Worm (Caenorhabditis elegans): Measurements from ENCODE around the gene Y73B6BL.27.

The Y73B6BL.27 gene

ce11 chrIV:6471216-6471615 lies 1.8 kb downstream of the Y73B6BL.27 start, which contains the start of gene tmed-13:
Gene tmed-13, minus strand, starts transcription at chrIV:6471384.
- TF ChIP-seq ces-1 (GFP tag; optimal IDR thresholded peaks at IDR 0.05) (peak; percentile 55), sem-2 (GFP tag; optimal IDR thresholded peaks at IDR 0.05) (no peak), unc-39 (tag; optimal IDR thresholded peaks at IDR 0.05) (no peak), cnd-1 (tag; optimal IDR thresholded peaks at IDR 0.05) (peak; percentile 91)

DNA sequence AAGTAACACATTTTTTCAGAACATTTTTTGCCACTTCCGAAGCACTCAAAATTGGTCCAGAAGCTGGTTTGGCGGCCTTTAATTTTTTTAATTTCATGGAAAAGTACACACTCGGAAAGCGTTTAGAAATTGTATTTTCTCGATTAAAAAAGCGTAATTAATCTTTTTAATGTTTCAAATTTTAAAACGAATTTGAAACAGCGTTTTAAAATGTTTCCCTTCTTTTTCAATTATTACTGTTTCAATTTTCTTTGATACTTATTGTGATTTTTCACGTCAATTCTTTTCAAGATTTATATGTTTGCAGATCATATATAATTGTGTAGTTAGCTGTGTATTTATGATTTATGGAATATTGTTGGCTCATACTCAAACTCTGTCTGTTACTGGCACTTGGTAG lies 9.0 kb downstream of the Y73B6BL.27 start, which contains the start of gene acr-25:
TSS of gene acr-25 (plus strand) at position 301 of the 400 bp plus-strand sequence.
- TF ChIP-seq cnd-1 (tag; optimal IDR thresholded peaks at IDR 0.05) (no peak), unc-62 (GFP tag; optimal IDR thresholded peaks at IDR 0.05) (no peak), unc-120 (tag; optimal IDR thresholded peaks at IDR 0.05; ENCODE audit: poor library complexity, severe bottlenecking) (no peak), ham-2 (GFP tag; optimal IDR thresholded peaks at IDR 0.05) (no peak), bed-3 (GFP tag; optimal IDR thresholded peaks at IDR 0.05) (no peak), sem-2 (GFP tag; optimal IDR thresholded peaks at IDR 0.05) (no peak), nhr-76 (tag; optimal IDR thresholded peaks at IDR 0.05) (no peak), tbx-8 (GFP tag; optimal IDR thresholded peaks at IDR 0.05) (no peak), nhr-12 (tag; optimal IDR thresholded peaks at IDR 0.05) (no peak)

ce11 chrIV:6460596-6460995 lies 12.4 kb downstream of the Y73B6BL.27 start:
- TF ChIP-seq unc-120 (tag; optimal IDR thresholded peaks at IDR 0.05; ENCODE audit: poor library complexity, severe bottlenecking), result no peak
- TF ChIP-seq nhr-76 (tag; optimal IDR thresholded peaks at IDR 0.05), result no peak
- TF ChIP-seq elt-1 (tag; optimal IDR thresholded peaks at IDR 0.05; ENCODE audit: borderline replicate concordance, insufficient read depth), result no peak
- no peak for TF ChIP-seq ztf-11 (tag; optimal IDR thresholded peaks at IDR 0.05)
- TF ChIP-seq mep-1 (tag; optimal IDR thresholded peaks at IDR 0.05), result no peak
- no peak for TF ChIP-seq flh-1 (GFP tag; optimal IDR thresholded peaks at IDR 0.05)
- TF ChIP-seq ceh-39 (tag; optimal IDR thresholded peaks at IDR 0.05), result no peak
- TF ChIP-seq ceh-83 (GFP tag; optimal IDR thresholded peaks at IDR 0.05), result no peak
- TF ChIP-seq M03D4.4 (tag; optimal IDR thresholded peaks at IDR 0.05), result no peak
- no peak for TF ChIP-seq nhr-28 (tag; optimal IDR thresholded peaks at IDR 0.05)
- TF ChIP-seq unc-62 (GFP tag; optimal IDR thresholded peaks at IDR 0.05), result no peak
- TF ChIP-seq zip-8 (tag; optimal IDR thresholded peaks at IDR 0.05), result no peak
- no peak for TF ChIP-seq lsy-2 (tag; optimal IDR thresholded peaks at IDR 0.05)
- TF ChIP-seq pha-4 (tag; optimal IDR thresholded peaks at IDR 0.05), result no peak

DNA sequence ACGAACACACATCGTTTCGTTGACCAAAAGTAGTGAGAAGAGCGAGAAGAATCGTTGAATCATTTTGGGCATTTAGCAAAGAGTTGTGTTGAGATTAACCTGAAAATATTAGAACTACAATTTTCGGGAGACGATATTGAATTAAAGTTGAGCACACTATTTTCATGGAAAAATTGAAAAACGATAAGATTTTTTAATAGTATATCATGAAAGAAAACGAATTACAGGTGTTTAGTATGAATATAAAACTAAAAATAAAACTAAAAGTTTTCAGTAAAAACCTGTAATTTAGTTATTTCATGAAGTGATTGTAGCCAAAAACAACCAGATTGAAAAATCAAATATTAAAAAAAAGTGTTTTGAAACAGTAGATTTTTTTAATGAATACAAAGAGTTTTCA lies 15.6 kb downstream of the Y73B6BL.27 start, which contains the start of gene lgc-10:
TSS of gene lgc-10 (minus strand) at position 101 of the 400 bp plus-strand sequence.
- no peak for TF ChIP-seq zip-8 (tag; optimal IDR thresholded peaks at IDR 0.05)
- TF ChIP-seq snpc-4 (tag; optimal IDR thresholded peaks at IDR 0.05), result no peak
- TF ChIP-seq ceh-39 (tag; optimal IDR thresholded peaks at IDR 0.05), result no peak
- TF ChIP-seq hlh-1 (tag; optimal IDR thresholded peaks at IDR 0.05), result no peak
- no peak for TF ChIP-seq blmp-1 (tag; optimal IDR thresholded peaks at IDR 0.05)
- no peak for TF ChIP-seq nhr-2 (tag; optimal IDR thresholded peaks at IDR 0.05)
- TF ChIP-seq mep-1 (tag; optimal IDR thresholded peaks at IDR 0.05), result no peak
- no peak for TF ChIP-seq tbx-8 (GFP tag; optimal IDR thresholded peaks at IDR 0.05)

DNA sequence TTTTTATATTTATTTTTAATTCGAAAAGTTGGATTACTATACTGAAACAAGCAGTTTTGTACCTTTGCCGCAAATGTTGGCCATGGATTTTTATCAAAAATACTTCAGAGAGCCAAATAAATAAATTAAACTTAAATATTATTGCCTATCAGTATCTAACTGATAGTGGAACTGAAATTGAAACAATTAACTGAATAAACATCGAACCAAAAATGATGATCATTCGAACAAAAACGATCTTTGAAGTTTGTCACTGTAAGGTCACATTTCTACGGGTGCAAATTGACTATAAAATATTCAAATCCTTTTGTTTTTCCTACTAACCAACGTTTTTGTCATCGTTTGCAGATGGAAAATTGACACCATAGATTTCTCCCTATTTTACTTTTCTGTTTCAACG lies 30.0 kb downstream of the Y73B6BL.27 start:
- TF ChIP-seq drap-1 (GFP tag; optimal IDR thresholded peaks at IDR 0.05), result no peak

ce11 chrIV:6442016-6442618 lies 30.9 kb downstream of the Y73B6BL.27 start:
- TF ChIP-seq ceh-83 (GFP tag; optimal IDR thresholded peaks at IDR 0.05) (peak; percentile 54), unc-120 (tag; optimal IDR thresholded peaks at IDR 0.05; ENCODE audit: poor library complexity, severe bottlenecking) (no peak)

DNA sequence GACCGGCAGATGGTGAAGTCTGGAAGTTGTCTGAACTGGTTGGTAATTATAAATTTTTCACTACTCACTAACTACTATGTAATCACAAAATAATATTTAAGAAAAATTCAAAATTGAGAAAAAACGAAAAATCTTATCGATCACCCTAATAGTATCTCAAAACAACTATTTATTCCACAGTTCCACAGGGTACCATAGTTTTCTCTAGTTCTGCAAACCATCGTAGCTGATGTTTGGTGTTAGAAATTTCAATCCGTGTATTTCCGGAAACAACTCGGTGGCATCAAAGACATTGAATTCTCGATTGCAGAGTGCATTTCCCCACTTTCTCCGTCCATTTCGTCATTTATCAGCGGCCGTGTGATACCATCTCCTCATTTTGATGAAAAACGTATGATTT lies 31.4 kb downstream of the Y73B6BL.27 start, which contains the start of gene Y73B6BL.31:
TSS of gene Y73B6BL.31 (plus strand) at position 301 of the 400 bp plus-strand sequence.
- no peak for TF ChIP-seq nhr-76 (tag; optimal IDR thresholded peaks at IDR 0.05)
- no peak for TF ChIP-seq pha-4 (tag; optimal IDR thresholded peaks at IDR 0.05)
- TF ChIP-seq mep-1 (tag; optimal IDR thresholded peaks at IDR 0.05), result no peak
- no peak for TF ChIP-seq sptf-1 (tag; optimal IDR thresholded peaks at IDR 0.05)
- TF ChIP-seq nhr-237 (tag; optimal IDR thresholded peaks at IDR 0.05), result no peak
- no peak for TF ChIP-seq blmp-1 (tag; optimal IDR thresholded peaks at IDR 0.05)
- no peak for TF ChIP-seq lsy-2 (tag; optimal IDR thresholded peaks at IDR 0.05)
- no peak for TF ChIP-seq ztf-11 (tag; optimal IDR thresholded peaks at IDR 0.05)
- TF ChIP-seq mab-5 (tag; optimal IDR thresholded peaks at IDR 0.05), result no peak
- TF ChIP-seq ceh-83 (GFP tag; optimal IDR thresholded peaks at IDR 0.05), result no peak
- no peak for TF ChIP-seq drap-1 (GFP tag; optimal IDR thresholded peaks at IDR 0.05)
- no peak for TF ChIP-seq sem-2 (GFP tag; optimal IDR thresholded peaks at IDR 0.05)
- no peak for TF ChIP-seq flh-1 (GFP tag; optimal IDR thresholded peaks at IDR 0.05)
- no peak for TF ChIP-seq unc-62 (GFP tag; optimal IDR thresholded peaks at IDR 0.05)

Measured in whole organism, mixed stage, embryonic.